Fruit fly (Drosophila melanogaster): ENCODE measurements around the gene CG34267.

The CG34267 gene

DNA sequence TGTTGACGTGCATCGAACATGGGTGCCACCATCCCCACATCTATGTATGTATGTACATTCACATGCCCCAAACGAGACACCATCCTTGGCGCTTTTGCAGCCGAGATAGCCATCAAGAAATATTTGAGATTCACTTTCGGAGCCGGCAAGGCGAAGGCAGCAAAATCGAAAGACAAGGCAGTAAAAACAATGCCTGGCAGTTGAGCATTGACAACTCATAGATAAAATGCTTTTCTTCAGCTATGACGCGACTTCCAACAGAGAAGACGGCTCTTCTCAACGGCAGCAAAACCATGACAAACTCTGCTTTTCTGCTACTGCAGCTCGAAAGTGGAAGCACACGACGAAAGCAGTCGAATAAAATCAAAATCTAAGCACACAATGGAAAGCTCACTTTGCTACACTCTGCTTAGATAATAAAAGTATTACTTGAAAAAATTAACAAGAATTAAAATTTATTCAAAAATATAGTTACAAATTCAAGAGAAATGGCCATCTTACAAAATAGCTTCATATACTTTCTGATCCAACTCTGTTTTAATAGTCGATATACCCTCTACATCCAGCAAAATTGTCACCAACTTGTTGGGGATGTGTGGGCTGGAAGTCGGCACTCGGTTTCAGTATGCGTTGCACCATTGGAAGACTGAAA, 16.8 kb upstream of the CG34267 start:
- TF ChIP-seq CG17806 (tag; optimal IDR thresholded peaks at IDR 0.05) (peak; percentile 35), Snoo (tag; optimal IDR thresholded peaks at IDR 0.05) (no peak), rn (GFP tag; IDR thresholded peaks at IDR 0.05) (peak; percentile 51; the same call in 1 of the 2 replicates), Ets98B (GFP tag; IDR thresholded peaks at IDR 0.05) (peak; percentile 86), Pif1B (GFP tag; optimal IDR thresholded peaks at IDR 0.05) (no peak), CG9948 (tag; optimal IDR thresholded peaks at IDR 0.05) (peak; percentile 49), CG8301 (tag; optimal IDR thresholded peaks at IDR 0.05) (peak; percentile 67), CG14655 (GFP tag; optimal IDR thresholded peaks at IDR 0.05) (peak; percentile 67), Pif1A (GFP tag; optimal IDR thresholded peaks at IDR 0.05) (peak; percentile 45), CG12605 (GFP tag; IDR thresholded peaks at IDR 0.05) (peak; percentile 63), fd96Ca (GFP tag; IDR thresholded peaks at IDR 0.05) (peak; percentile 59; the same call in 1 of the 3 replicates), CG10348 (GFP tag; IDR thresholded peaks at IDR 0.05) (0 out of 2 replicates have a peak, but pooled peaks have one; percentile 24), CG15710 (tag; optimal IDR thresholded peaks at IDR 0.05) (no peak), CG32121 (GFP tag; IDR thresholded peaks at IDR 0.05) (peak; percentile 83), CG13204 (GFP tag; optimal IDR thresholded peaks at IDR 0.05) (no peak), EcR (GFP tag; optimal IDR thresholded peaks at IDR 0.05) (no peak), CG4496 (GFP tag; IDR thresholded peaks at IDR 0.05) (peak; percentile 79)

DNA sequence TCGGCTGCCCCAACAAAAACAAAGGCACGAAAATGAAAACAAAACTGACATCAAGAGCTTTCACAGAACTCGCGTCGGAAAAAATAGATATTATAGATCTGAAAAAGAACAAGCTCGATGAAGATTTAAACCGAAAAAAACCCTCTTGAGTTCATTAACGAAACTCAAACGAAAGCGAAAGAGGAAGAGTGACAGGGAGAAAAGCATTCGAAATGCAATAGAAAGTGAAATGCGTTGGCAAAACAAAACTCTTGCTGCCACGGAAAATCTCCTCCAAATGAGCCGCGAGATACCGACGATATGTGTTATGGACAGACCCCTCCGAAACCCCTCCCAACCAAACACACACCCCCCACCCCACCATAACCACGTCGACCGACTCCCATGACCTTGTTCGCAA, 16.3 kb upstream of the CG34267 start:
- no peak for TF ChIP-seq EcR (GFP tag; optimal IDR thresholded peaks at IDR 0.05)
- TF ChIP-seq CG8159 (tag; optimal IDR thresholded peaks at IDR 0.05): no peak
- no peak for TF ChIP-seq CG34367 (tag; optimal IDR thresholded peaks at IDR 0.05)
- no peak for TF ChIP-seq CG13204 (GFP tag; optimal IDR thresholded peaks at IDR 0.05)
- no peak for TF ChIP-seq CG12605 (GFP tag; IDR thresholded peaks at IDR 0.05)
- TF ChIP-seq CG8301 (tag; optimal IDR thresholded peaks at IDR 0.05): no peak
- no peak for TF ChIP-seq Pif1A (GFP tag; optimal IDR thresholded peaks at IDR 0.05)
- TF ChIP-seq CG4496 (GFP tag; IDR thresholded peaks at IDR 0.05): no peak
- TF ChIP-seq fd96Ca (GFP tag; IDR thresholded peaks at IDR 0.05): no peak
- TF ChIP-seq CG10348 (GFP tag; IDR thresholded peaks at IDR 0.05): no peak
- TF ChIP-seq Pif1B (GFP tag; optimal IDR thresholded peaks at IDR 0.05): no peak
- TF ChIP-seq gl (tag; optimal IDR thresholded peaks at IDR 0.05): no peak
- TF ChIP-seq CG9948 (tag; optimal IDR thresholded peaks at IDR 0.05): no peak
- no peak for TF ChIP-seq Ets98B (GFP tag; IDR thresholded peaks at IDR 0.05)
- no peak for TF ChIP-seq rn (GFP tag; IDR thresholded peaks at IDR 0.05)
- TF ChIP-seq CG32121 (GFP tag; IDR thresholded peaks at IDR 0.05): no peak
- TF ChIP-seq CG15710 (tag; optimal IDR thresholded peaks at IDR 0.05): no peak

DNA sequence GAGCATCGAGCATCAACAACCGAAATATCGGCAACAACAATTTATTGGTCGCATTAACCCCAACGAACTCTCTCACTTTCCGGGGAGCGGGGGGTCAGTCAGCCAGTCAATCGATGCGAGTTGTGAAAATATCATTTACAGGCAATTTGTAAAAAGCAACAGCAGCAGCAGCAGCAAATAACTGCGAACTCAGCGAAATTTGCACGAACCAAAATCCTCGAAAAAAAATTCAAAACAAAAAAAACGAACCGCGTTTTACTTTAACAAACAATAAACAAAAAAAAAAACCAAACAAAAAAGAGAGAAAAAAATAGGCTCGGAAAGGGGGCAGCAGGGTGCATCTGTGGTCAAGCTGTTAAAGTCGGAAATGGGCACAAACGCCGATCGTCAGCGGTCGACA, 15.4 kb upstream of the CG34267 start:
- TF ChIP-seq CG12605 (GFP tag; IDR thresholded peaks at IDR 0.05) (no peak), D1 (tag; optimal IDR thresholded peaks at IDR 0.05) (no peak), CG15710 (tag; optimal IDR thresholded peaks at IDR 0.05) (no peak), CG34367 (tag; optimal IDR thresholded peaks at IDR 0.05) (no peak), CG17806 (tag; optimal IDR thresholded peaks at IDR 0.05) (no peak), CG8301 (tag; optimal IDR thresholded peaks at IDR 0.05) (no peak), Pif1A (GFP tag; optimal IDR thresholded peaks at IDR 0.05) (no peak), CG32121 (GFP tag; IDR thresholded peaks at IDR 0.05) (no peak), rn (GFP tag; IDR thresholded peaks at IDR 0.05) (no peak), fd96Ca (GFP tag; IDR thresholded peaks at IDR 0.05) (no peak), CG14655 (GFP tag; optimal IDR thresholded peaks at IDR 0.05) (no peak), Snoo (tag; optimal IDR thresholded peaks at IDR 0.05) (no peak), Ets98B (GFP tag; IDR thresholded peaks at IDR 0.05) (no peak), gl (tag; optimal IDR thresholded peaks at IDR 0.05) (no peak), CG8159 (tag; optimal IDR thresholded peaks at IDR 0.05) (no peak)

DNA sequence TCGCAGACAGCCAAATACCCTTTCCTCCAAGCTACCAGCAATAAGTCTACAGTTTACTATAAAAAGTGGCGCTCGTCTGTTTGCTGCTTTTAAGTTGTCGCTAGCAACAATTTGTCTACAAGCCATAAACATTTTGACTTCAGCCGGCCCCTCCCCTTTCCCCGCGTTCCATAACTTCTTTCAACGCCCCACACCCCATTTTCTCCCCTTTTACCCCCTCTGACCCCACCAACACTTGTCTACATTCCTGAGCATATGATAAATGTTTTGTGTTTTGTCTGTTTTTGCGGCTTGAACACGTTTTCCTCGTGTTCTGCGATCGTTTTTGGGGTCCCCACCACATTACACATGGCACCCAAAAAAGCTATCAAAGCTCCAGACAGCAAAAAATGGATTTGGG, 13.4 kb upstream of the CG34267 start:
- TF ChIP-seq CG32121 (GFP tag; IDR thresholded peaks at IDR 0.05) (no peak), gl (tag; optimal IDR thresholded peaks at IDR 0.05) (no peak), CG9948 (tag; optimal IDR thresholded peaks at IDR 0.05) (no peak), Snoo (tag; optimal IDR thresholded peaks at IDR 0.05) (no peak), Pif1A (GFP tag; optimal IDR thresholded peaks at IDR 0.05) (no peak), Pif1B (GFP tag; optimal IDR thresholded peaks at IDR 0.05) (no peak), CG14655 (GFP tag; optimal IDR thresholded peaks at IDR 0.05) (no peak)

dm6 chr3L:511755-512209, 11.5 kb upstream of the CG34267 start:
- TF ChIP-seq Ets98B (GFP tag; IDR thresholded peaks at IDR 0.05) (0 out of 2 replicates have a peak, but pooled peaks have one; percentile 18), CG32121 (GFP tag; IDR thresholded peaks at IDR 0.05) (no peak), CG4496 (GFP tag; IDR thresholded peaks at IDR 0.05) (0 out of 3 replicates have a peak, but pooled peaks have one; percentile 36)

dm6 chr3L:510823-511227, 10.6 kb upstream of the CG34267 start:
- TF ChIP-seq EcR (GFP tag; optimal IDR thresholded peaks at IDR 0.05): peak; percentile 60
- TF ChIP-seq CG10348 (GFP tag; IDR thresholded peaks at IDR 0.05): no peak

Measured in whole organism, pupa.